Worm (Caenorhabditis elegans): ENCODE measurements around the gene sre-42.

DNA sequence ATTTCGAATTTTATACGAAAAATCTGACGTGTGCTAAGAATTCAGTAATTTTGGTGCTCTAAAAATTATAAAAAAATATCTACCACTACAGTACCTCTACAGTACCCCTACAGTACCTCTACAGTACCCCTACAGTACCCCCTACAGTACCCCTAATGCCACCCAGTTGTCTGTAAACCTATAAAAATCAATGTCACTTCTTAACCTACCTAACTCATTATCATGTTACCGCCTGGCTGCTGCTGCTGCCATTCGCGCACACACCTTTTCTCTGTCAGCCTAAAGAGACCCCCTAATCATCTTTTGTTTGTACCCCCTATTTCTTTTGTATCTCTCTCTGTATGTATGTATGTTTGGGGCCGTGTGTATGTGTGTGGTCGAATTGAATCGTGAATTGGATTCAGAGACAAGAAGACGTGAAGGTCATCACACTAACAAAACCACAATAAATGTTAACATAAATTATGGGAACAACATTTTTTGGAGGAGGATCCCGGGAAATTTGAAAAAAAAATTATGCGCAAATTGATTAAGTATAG lies 35.9 kb downstream of the sre-42 start:
- TF ChIP-seq pha-4 (tag; optimal IDR thresholded peaks at IDR 0.05) (no peak), ceh-45 (GFP tag; IDR thresholded peaks at IDR 0.05) (0 out of 2 replicates have a peak, but pooled peaks have one; percentile 12), hlh-8 (tag; optimal IDR thresholded peaks at IDR 0.05) (no peak), rnt-1 (tag; optimal IDR thresholded peaks at IDR 0.05) (no peak)

Measured in whole organism, late embryonic.